Fruit fly (Drosophila melanogaster) whole organism, prepupa: ENCODE results near the gene PlexA.

Source experiments
- Blimp-1 ChIP-seq: fragments of 200-800 bp; sonication (Bioruptor generic); optimal IDR thresholded peaks from 3 replicates; lab custom pipeline; 2017; ENCODE audit warnings: missing biosample characterization, missing genetic modification characterization, mild to moderate bottlenecking, moderate library complexity, missing genetic modification reagents
- CG10631 ChIP-seq: fragments of 200-800 bp; sonication (Bioruptor generic); optimal IDR thresholded peaks from 2 replicates; lab custom pipeline; 2016; ENCODE audit warnings: missing biosample characterization, missing genetic modification characterization
- CG10669 ChIP-seq: fragments of 200-800 bp; sonication (Bioruptor generic); optimal IDR thresholded peaks from 3 replicates; lab custom pipeline; 2018; ENCODE audit warnings: missing biosample characterization, mild to moderate bottlenecking, missing genetic modification characterization, moderate library complexity
- CG11294 ChIP-seq: fragments of 200-800 bp; sonication (Bioruptor generic); IDR thresholded peaks from 2 replicates; pipeline ENCODE4 v1.3.6; 2022; ENCODE audit warnings: missing biosample characterization, missing genetic modification characterization
- CG15336 ChIP-seq: fragments of 200-800 bp; sonication (Bioruptor generic); IDR thresholded peaks from 2 replicates; pipeline ENCODE4 v1.3.6; 2022; ENCODE audit warnings: missing biosample characterization, missing genetic modification characterization
- CG16779 ChIP-seq: fragments of 200-800 bp; sonication (Bioruptor generic); optimal IDR thresholded peaks from 3 replicates; lab custom pipeline; 2017; ENCODE audit warnings: missing biosample characterization, mild to moderate bottlenecking, missing genetic modification characterization
- CG3032 ChIP-seq: fragments of 200-800 bp; optimal IDR thresholded peaks from 2 replicates; lab custom pipeline; 2019; ENCODE audit warnings: missing biosample characterization, mild to moderate bottlenecking, missing genetic modification characterization, moderate library complexity
- CG31627 ChIP-seq: fragments of 200-800 bp; sonication (Bioruptor generic); optimal IDR thresholded peaks from 3 replicates; lab custom pipeline; 2016; ENCODE audit warnings: missing biosample characterization, missing genetic modification characterization
- CG34406 ChIP-seq: fragments of 200-800 bp; sonication (Bioruptor generic); optimal IDR thresholded peaks from 3 replicates; lab custom pipeline; 2016; ENCODE audit warnings: missing biosample characterization, missing genetic modification characterization
- CG6163 ChIP-seq: fragments of 200-800 bp; sonication (Bioruptor generic); IDR thresholded peaks from 3 replicates; pipeline ENCODE4 v1.3.6; 2022; ENCODE audit warnings: missing biosample characterization, missing genetic modification characterization
- CG6792 ChIP-seq: fragments of 200-800 bp; sonication (Bioruptor generic); optimal IDR thresholded peaks from 3 replicates; lab custom pipeline; 2016; ENCODE audit warnings: missing biosample characterization, missing genetic modification characterization
- CG8319 ChIP-seq: fragments of 200-800 bp; sonication (Bioruptor generic); optimal IDR thresholded peaks from 3 replicates; lab custom pipeline; 2016; ENCODE audit warnings: missing biosample characterization, missing genetic modification characterization
- CG9139 ChIP-seq: fragments of 200-800 bp; sonication (Bioruptor generic); optimal IDR thresholded peaks from 3 replicates; lab custom pipeline; 2017; ENCODE audit warnings: missing biosample characterization, mild to moderate bottlenecking, missing genetic modification characterization
- Eip75B ChIP-seq: fragments of 200-800 bp; sonication (Bioruptor generic); optimal IDR thresholded peaks from 3 replicates; lab custom pipeline; 2016; ENCODE audit warnings: missing biosample characterization, missing genetic modification characterization
- Eip78C ChIP-seq: fragments of 200-800 bp; sonication (Bioruptor generic); peaks from one replicate; lab custom pipeline; 2016; ENCODE audit warnings: missing biosample characterization, missing genetic modification characterization
- Eip93F ChIP-seq: fragments of 200-800 bp; sonication (Bioruptor generic); optimal IDR thresholded peaks from 2 replicates; lab custom pipeline; 2016; ENCODE audit warnings: missing biosample characterization, mild to moderate bottlenecking, missing genetic modification characterization
- Ets96B ChIP-seq: fragments of 200-800 bp; optimal IDR thresholded peaks from 2 replicates; lab custom pipeline; 2019; ENCODE audit warnings: missing biosample characterization, mild to moderate bottlenecking, missing genetic modification characterization, moderate library complexity
- Hr38 ChIP-seq: sonication (Bioruptor generic); optimal IDR thresholded peaks from 2 replicates; lab custom pipeline; 2016; ENCODE audit warnings: missing biosample characterization, missing genetic modification characterization
- Hr39 ChIP-seq: fragments of 200-800 bp; sonication (Bioruptor generic); optimal IDR thresholded peaks from 2 replicates; lab custom pipeline; 2016; ENCODE audit warnings: missing biosample characterization, missing genetic modification characterization
- Hr4 ChIP-seq: fragments of 200-800 bp; sonication (Bioruptor generic); optimal IDR thresholded peaks from 3 replicates; lab custom pipeline; 2016; ENCODE audit warnings: missing biosample characterization, missing genetic modification characterization
- Lpt ChIP-seq: fragments of 200-800 bp; sonication (Bioruptor generic); optimal IDR thresholded peaks from 3 replicates; lab custom pipeline; 2016; ENCODE audit warnings: missing biosample characterization, missing genetic modification characterization
- Met ChIP-seq: fragments of 200-800 bp; sonication (Bioruptor generic); optimal IDR thresholded peaks from 3 replicates; lab custom pipeline; 2016; ENCODE audit warnings: missing biosample characterization, missing genetic modification characterization
- OdsH ChIP-seq: fragments of 200-800 bp; sonication (Bioruptor generic); optimal IDR thresholded peaks from 3 replicates; lab custom pipeline; 2016; ENCODE audit warnings: missing biosample characterization, missing genetic modification characterization
- Smox ChIP-seq: fragments of 200-800 bp; sonication (Bioruptor generic); optimal IDR thresholded peaks from 3 replicates; lab custom pipeline; 2016; ENCODE audit warnings: missing biosample characterization, missing genetic modification characterization
- Sox102F ChIP-seq: fragments of 200-800 bp; sonication (Bioruptor generic); optimal IDR thresholded peaks from 2 replicates; lab custom pipeline; 2016; ENCODE audit warnings: missing biosample characterization, mild to moderate bottlenecking, missing genetic modification characterization
- Sox14 ChIP-seq: fragments of 200-800 bp; sonication (Bioruptor generic); optimal IDR thresholded peaks from 3 replicates; lab custom pipeline; 2016; ENCODE audit warnings: missing biosample characterization, missing genetic modification characterization
- acj6 ChIP-seq: fragments of 200-800 bp; sonication (Bioruptor generic); optimal IDR thresholded peaks from 3 replicates; lab custom pipeline; 2016; ENCODE audit warnings: missing biosample characterization, missing genetic modification characterization
- cyc ChIP-seq: fragments of 200-800 bp; sonication (Bioruptor generic); optimal IDR thresholded peaks from 3 replicates; lab custom pipeline; 2016; ENCODE audit warnings: missing biosample characterization, missing genetic modification characterization
- dsx ChIP-seq: fragments of 200-800 bp; optimal IDR thresholded peaks from 3 replicates; lab custom pipeline; 2019; ENCODE audit warnings: missing biosample characterization, mild to moderate bottlenecking, missing genetic modification characterization, moderate library complexity; ENCODE audit not compliant: poor library complexity, severe bottlenecking
- esn ChIP-seq: fragments of 200-800 bp; sonication (Bioruptor generic); optimal IDR thresholded peaks from 2 replicates; lab custom pipeline; 2016; ENCODE audit warnings: missing biosample characterization, mild to moderate bottlenecking, missing genetic modification characterization, moderate library complexity
- fd59A ChIP-seq: fragments of 200-800 bp; sonication (Bioruptor generic); optimal IDR thresholded peaks from 2 replicates; lab custom pipeline; 2017; ENCODE audit warnings: missing biosample characterization, mild to moderate bottlenecking, missing genetic modification characterization, missing genetic modification reagents
- fd85E ChIP-seq: fragments of 200-800 bp; sonication (Bioruptor generic); optimal IDR thresholded peaks from 3 replicates; lab custom pipeline; 2016; ENCODE audit warnings: missing biosample characterization, missing genetic modification characterization
- fkh ChIP-seq: fragments of 200-800 bp; sonication (Bioruptor generic); optimal IDR thresholded peaks from 3 replicates; lab custom pipeline; 2017; ENCODE audit warnings: missing biosample characterization, mild to moderate bottlenecking, missing genetic modification characterization, moderate library complexity
- net ChIP-seq: fragments of 200-800 bp; sonication (Bioruptor generic); optimal IDR thresholded peaks from 3 replicates; lab custom pipeline; 2016; ENCODE audit warnings: missing biosample characterization, missing genetic modification characterization
- pdm3 ChIP-seq: fragments of 200-800 bp; sonication (Bioruptor generic); optimal IDR thresholded peaks from 3 replicates; lab custom pipeline; 2016; ENCODE audit warnings: missing biosample characterization, missing genetic modification characterization
- svp ChIP-seq: fragments of 200-800 bp; sonication (Bioruptor generic); peaks from one replicate; lab custom pipeline; 2016; ENCODE audit warnings: missing biosample characterization, missing genetic modification characterization
- topi ChIP-seq: fragments of 200-800 bp; sonication (Bioruptor generic); optimal IDR thresholded peaks from 3 replicates; lab custom pipeline; 2016; ENCODE audit warnings: missing biosample characterization, missing genetic modification characterization

PlexA gene

dm6 chr4:1061095-1061432 is 34.2 kb upstream of the PlexA start:
- TF ChIP-seq Sox102F (GFP tag; lab: Kevin White, UChicago) (no peak), pdm3 (GFP tag; lab: Kevin White, UChicago) (peak; percentile 19), Eip78C (GFP tag; lab: Kevin White, UChicago) (peak; percentile 44), fd59A (no peak), svp (peak; percentile 55), Lpt (GFP tag; lab: Kevin White, UChicago) (no peak), CG8319 (no peak), net (GFP tag; lab: Kevin White, UChicago) (no peak)

dm6 chr4:1060373-1061094 is 33.6 kb upstream of the PlexA start, which contains the start of gene apolpp:
apolpp (plus strand) TSS chr4:1060969.
- peak; percentile 23 for TF ChIP-seq CG31627 (GFP tag; lab: Kevin White, UChicago)
- TF ChIP-seq cyc: peak; percentile 15
- no peak for TF ChIP-seq CG6163 (GFP tag; lab: Robert Waterston, UW)
- peak; percentile 4 for TF ChIP-seq esn (GFP tag; lab: Kevin White, UChicago)
- TF ChIP-seq CG9139 (GFP tag; lab: Kevin White, UChicago): no peak
- no peak for TF ChIP-seq CG10669 (GFP tag; lab: Kevin White, UChicago)
- no peak for TF ChIP-seq Sox102F (GFP tag; lab: Kevin White, UChicago)
- TF ChIP-seq CG3032 (tag; lab: Kevin White, UChicago): peak; percentile 48
- TF ChIP-seq fd85E (GFP tag; lab: Kevin White, UChicago): no peak
- peak; percentile 4 for TF ChIP-seq Hr39 (GFP tag; lab: Kevin White, UChicago)
- no peak for TF ChIP-seq topi (GFP tag; lab: Kevin White, UChicago)
- peak; percentile 7; the same call in 1 of the 2 replicates for TF ChIP-seq CG15336 (GFP tag; lab: Robert Waterston, UW)
- no peak for TF ChIP-seq CG10631 (GFP tag; lab: Kevin White, UChicago)
- peak; percentile 26 for TF ChIP-seq dsx
- TF ChIP-seq Smox (GFP tag; lab: Kevin White, UChicago): no peak
- no peak for TF ChIP-seq Sox14 (GFP tag; lab: Kevin White, UChicago)
- TF ChIP-seq svp: peak; percentile 48
- no peak for TF ChIP-seq CG34406
- TF ChIP-seq pdm3 (GFP tag; lab: Kevin White, UChicago): no peak
- no peak for TF ChIP-seq Lpt (GFP tag; lab: Kevin White, UChicago)
- TF ChIP-seq Eip75B (GFP tag; lab: Kevin White, UChicago): peak; percentile 6
- TF ChIP-seq Met: peak; percentile 1
- TF ChIP-seq acj6 (GFP tag; lab: Kevin White, UChicago): no peak
- no peak for TF ChIP-seq Blimp-1 (GFP tag; lab: Kevin White, UChicago)
- no peak for TF ChIP-seq CG16779
- TF ChIP-seq Eip78C (GFP tag; lab: Kevin White, UChicago): peak; percentile 69
- TF ChIP-seq, all 60 proteins: peak for 11

- TF ChIP-seq Met: peak; percentile 35
- TF ChIP-seq Hr4 (GFP tag; lab: Kevin White, UChicago): peak; percentile 35
- TF ChIP-seq Eip75B (GFP tag; lab: Kevin White, UChicago): peak; percentile 17
- peak; percentile 28 for TF ChIP-seq esn (GFP tag; lab: Kevin White, UChicago)
- TF ChIP-seq acj6 (GFP tag; lab: Kevin White, UChicago): peak; percentile 36
- TF ChIP-seq CG6792 (GFP tag; lab: Kevin White, UChicago): no peak
- TF ChIP-seq svp: no peak
- TF ChIP-seq CG10631 (GFP tag; lab: Kevin White, UChicago): peak; percentile 44
- peak; percentile 7 for TF ChIP-seq Sox14 (GFP tag; lab: Kevin White, UChicago)
- peak; percentile 83 for TF ChIP-seq Eip78C (GFP tag; lab: Kevin White, UChicago)
- peak; percentile 46 for TF ChIP-seq OdsH (GFP tag; lab: Kevin White, UChicago)
- peak; percentile 1 for TF ChIP-seq Sox102F (GFP tag; lab: Kevin White, UChicago)
- no peak for TF ChIP-seq CG11294 (GFP tag; lab: Robert Waterston, UW)
- TF ChIP-seq Lpt (GFP tag; lab: Kevin White, UChicago): no peak
- no peak for TF ChIP-seq Hr38
- no peak for TF ChIP-seq fkh (GFP tag; lab: Kevin White, UChicago)
- TF ChIP-seq CG10669 (GFP tag; lab: Kevin White, UChicago): peak; percentile 2
- peak; percentile 4 for TF ChIP-seq Ets96B
- TF ChIP-seq Eip93F (GFP tag; lab: Kevin White, UChicago): no peak
- peak; percentile 33 for TF ChIP-seq pdm3 (GFP tag; lab: Kevin White, UChicago)
- TF ChIP-seq CG34406: peak; percentile 16
Observed at dm6 chr4:1053653-1054163, 26.8 kb upstream of the PlexA start, which contains the start of gene CaMKII. CaMKII (minus strand) TSS chr4:1053703.
